Fruit fly (Drosophila melanogaster) whole organism, embryonic: ENCODE data around the gene CG6685.

Experiments used
- CG10267 ChIP-seq: fragments of 200-800 bp; sonication (Bioruptor generic); optimal IDR thresholded peaks from 2 replicates; lab custom pipeline; 2018; ENCODE audit warnings: missing biosample characterization, mild to moderate bottlenecking, missing genetic modification characterization, moderate library complexity
- CG11560 ChIP-seq: fragments of 200-800 bp; sonication (Bioruptor generic); IDR thresholded peaks from 3 replicates; pipeline ENCODE4 v1.3.6; 2022; ENCODE audit warnings: missing biosample characterization, missing genetic modification characterization
- CG12236 ChIP-seq: fragments of 200-800 bp; sonication (Bioruptor generic); optimal IDR thresholded peaks from 2 replicates; lab custom pipeline; 2016; ENCODE audit warnings: missing biosample characterization, missing genetic modification characterization
- CG12391 ChIP-seq: fragments of 200-800 bp; sonication (Bioruptor generic); optimal IDR thresholded peaks from 3 replicates; lab custom pipeline; 2018; ENCODE audit warnings: missing biosample characterization, mild to moderate bottlenecking, missing genetic modification characterization, moderate library complexity
- CG12769 ChIP-seq: fragments of 200-800 bp; sonication (Bioruptor generic); optimal IDR thresholded peaks from 2 replicates; lab custom pipeline; 2019; ENCODE audit warnings: missing biosample characterization, mild to moderate bottlenecking, missing genetic modification characterization, moderate library complexity
- CG13287 ChIP-seq: fragments of 200-800 bp; sonication (Bioruptor generic); IDR thresholded peaks from 2 replicates; pipeline ENCODE4 v1.3.6; 2022; ENCODE audit warnings: missing biosample characterization, missing genetic modification characterization; ENCODE audit not compliant: partially characterized antibody
- CG15514 ChIP-seq: fragments of 200-800 bp; sonication (Bioruptor generic); optimal IDR thresholded peaks from 3 replicates; lab custom pipeline; 2017; ENCODE audit warnings: missing biosample characterization, missing genetic modification characterization, mild to moderate bottlenecking, moderate library complexity, missing genetic modification reagents
- CG16779 ChIP-seq: fragments of 200-800 bp; sonication (Bioruptor generic); IDR thresholded peaks from 2 replicates; pipeline ENCODE4 v1.3.6; 2022; ENCODE audit warnings: missing biosample characterization, missing genetic modification characterization
- CG2199 ChIP-seq: fragments of 200-800 bp; sonication (Bioruptor generic); IDR thresholded peaks from 3 replicates; pipeline ENCODE4 v1.3.6; 2022; ENCODE audit warnings: missing biosample characterization, missing genetic modification characterization
- CG31388 ChIP-seq: fragments of 200-800 bp; sonication (Bioruptor generic); optimal IDR thresholded peaks from 2 replicates; lab custom pipeline; 2016; ENCODE audit warnings: missing biosample characterization, missing genetic modification characterization
- CG3163 ChIP-seq: fragments of 200-800 bp; sonication (Bioruptor generic); optimal IDR thresholded peaks from 3 replicates; lab custom pipeline; 2016; ENCODE audit warnings: missing biosample characterization, missing genetic modification characterization
- CG3281 ChIP-seq: fragments of 200-800 bp; sonication (Bioruptor generic); optimal IDR thresholded peaks from 3 replicates; lab custom pipeline; 2017; ENCODE audit warnings: missing biosample characterization, mild to moderate bottlenecking, missing genetic modification characterization
- CG34224 ChIP-seq: fragments of 200-800 bp; sonication (Bioruptor generic); IDR thresholded peaks from 3 replicates; pipeline ENCODE4 v1.3.6; 2022; ENCODE audit warnings: missing biosample characterization, missing genetic modification characterization; ENCODE audit not compliant: partially characterized antibody
- CG3838 ChIP-seq: fragments of 200-800 bp; sonication (Bioruptor generic); optimal IDR thresholded peaks from 3 replicates; lab custom pipeline; 2016; ENCODE audit warnings: missing biosample characterization, missing genetic modification characterization
- CG4707 ChIP-seq: fragments of 200-800 bp; sonication (Bioruptor generic); optimal IDR thresholded peaks from 2 replicates; lab custom pipeline; 2018; ENCODE audit warnings: missing biosample characterization, mild to moderate bottlenecking, missing genetic modification characterization, moderate library complexity
- CG6683 ChIP-seq: fragments of 200-800 bp; sonication (Bioruptor generic); optimal IDR thresholded peaks from 2 replicates; lab custom pipeline; 2017; ENCODE audit warnings: missing biosample characterization, mild to moderate bottlenecking, missing genetic modification characterization, missing genetic modification reagents
- CG9437 ChIP-seq: fragments of 200-800 bp; sonication (Bioruptor generic); optimal IDR thresholded peaks from 2 replicates; lab custom pipeline; 2018; ENCODE audit warnings: missing biosample characterization, mild to moderate bottlenecking, missing genetic modification characterization
- CG9609 ChIP-seq: fragments of 200-800 bp; sonication (Bioruptor generic); optimal IDR thresholded peaks from 3 replicates; lab custom pipeline; 2016; ENCODE audit warnings: missing biosample characterization, missing genetic modification characterization
- CG9876 ChIP-seq: fragments of 200-800 bp; sonication (Bioruptor generic); optimal IDR thresholded peaks from 2 replicates; lab custom pipeline; 2016; ENCODE audit warnings: missing biosample characterization, missing genetic modification characterization
- Deaf1 ChIP-seq: fragments of 200-800 bp; optimal IDR thresholded peaks from 3 replicates; lab custom pipeline; 2019; ENCODE audit warnings: missing biosample characterization, mild to moderate bottlenecking, missing genetic modification characterization, moderate library complexity
- E2f2 ChIP-seq: fragments of 200-800 bp; sonication (Bioruptor generic); IDR thresholded peaks from 2 replicates; pipeline ENCODE4 v1.3.6; 2022; ENCODE audit warnings: missing biosample characterization, missing genetic modification characterization
- Fer1 ChIP-seq: fragments of 200-800 bp; sonication (Bioruptor generic); optimal IDR thresholded peaks from 2 replicates; lab custom pipeline; 2017; ENCODE audit warnings: missing biosample characterization, mild to moderate bottlenecking, missing genetic modification characterization
- H2.0 ChIP-seq: fragments of 200-800 bp; sonication (Bioruptor generic); IDR thresholded peaks from 2 replicates; pipeline ENCODE4 v1.3.6; 2022; ENCODE audit warnings: missing biosample characterization, missing genetic modification characterization
- Myb ChIP-seq: fragments of 200-800 bp; sonication (Bioruptor generic); optimal IDR thresholded peaks from 2 replicates; lab custom pipeline; 2016; ENCODE audit warnings: missing biosample characterization, missing genetic modification characterization
- Oli ChIP-seq: fragments of 200-800 bp; sonication (Bioruptor generic); optimal IDR thresholded peaks from 2 replicates; lab custom pipeline; 2018; ENCODE audit warnings: missing biosample characterization, mild to moderate bottlenecking, missing genetic modification characterization, moderate library complexity
- Side ChIP-seq: fragments of 200-800 bp; sonication (Bioruptor generic); optimal IDR thresholded peaks from 2 replicates; lab custom pipeline; 2016; ENCODE audit warnings: missing biosample characterization, missing genetic modification characterization
- Sox102F ChIP-seq: fragments of 200-800 bp; sonication (Bioruptor generic); optimal IDR thresholded peaks from 2 replicates; lab custom pipeline; 2018; ENCODE audit warnings: missing biosample characterization, mild to moderate bottlenecking, missing genetic modification characterization, moderate library complexity
- Vsx1 ChIP-seq: fragments of 200-800 bp; sonication (Bioruptor generic); optimal IDR thresholded peaks from 2 replicates; lab custom pipeline; 2017; ENCODE audit warnings: missing biosample characterization, mild to moderate bottlenecking, missing genetic modification characterization, missing genetic modification reagents
- crp ChIP-seq, 2 experiments: fragments of 200-800 bp; sonication (Bioruptor generic); optimal IDR thresholded peaks; 2 replicates in 1 of 2; 3 replicates in 1 of 2; lab custom pipeline; 2017; ENCODE audit warnings: missing biosample characterization in 2 of 2, missing genetic modification characterization in 2 of 2, mild to moderate bottlenecking in 1 of 2, moderate library complexity in 1 of 2
- eve ChIP-seq, 2 experiments: fragments of >200 bp; optimal IDR thresholded peaks; 2 replicates each; lab custom pipeline; 2017; ENCODE audit warnings: missing biosample characterization in 2 of 2, missing genetic modification characterization in 2 of 2
- fu2 ChIP-seq: fragments of 200-800 bp; sonication (Bioruptor generic); optimal IDR thresholded peaks from 2 replicates; lab custom pipeline; 2016; ENCODE audit warnings: missing biosample characterization, missing genetic modification characterization
- gce ChIP-seq: fragments of 200-800 bp; sonication (Bioruptor generic); IDR thresholded peaks from 3 replicates; pipeline ENCODE4 v1.3.6; 2022; ENCODE audit warnings: missing biosample characterization, missing genetic modification characterization
- ind ChIP-seq: fragments of 200-800 bp; sonication (Bioruptor generic); optimal IDR thresholded peaks from 3 replicates; lab custom pipeline; 2016; ENCODE audit warnings: missing biosample characterization, missing genetic modification characterization
- jigr1 ChIP-seq: fragments of 200-800 bp; sonication (Bioruptor generic); IDR thresholded peaks from 3 replicates; pipeline ENCODE4 v1.3.6; 2022; ENCODE audit warnings: missing biosample characterization, missing genetic modification characterization
- jumu ChIP-seq: fragments of 200-800 bp; sonication (Bioruptor generic); optimal IDR thresholded peaks from 3 replicates; lab custom pipeline; 2016; ENCODE audit warnings: missing biosample characterization, missing genetic modification characterization
- klu ChIP-seq: fragments of 200-800 bp; sonication (Bioruptor generic); IDR thresholded peaks from 2 replicates; pipeline ENCODE4 v1.3.6; 2022; ENCODE audit warnings: missing biosample characterization, missing genetic modification characterization
- lab ChIP-seq: fragments of 200-800 bp; sonication (Bioruptor generic); optimal IDR thresholded peaks from 3 replicates; lab custom pipeline; 2017; ENCODE audit warnings: missing biosample characterization, missing genetic modification characterization, mild to moderate bottlenecking, moderate library complexity, missing genetic modification reagents
- maf-S ChIP-seq: fragments of 200-800 bp; sonication (Bioruptor generic); optimal IDR thresholded peaks from 2 replicates; lab custom pipeline; 2016; ENCODE audit warnings: missing biosample characterization, missing genetic modification characterization
- nerfin-2 ChIP-seq: fragments of 200-800 bp; sonication (Bioruptor generic); IDR thresholded peaks from 2 replicates; pipeline ENCODE4 v1.3.6; 2022; ENCODE audit warnings: missing biosample characterization, missing genetic modification characterization; ENCODE audit not compliant: partially characterized antibody
- peb ChIP-seq: fragments of 200-800 bp; sonication (Bioruptor generic); IDR thresholded peaks from 2 replicates; pipeline ENCODE4 v1.3.6; 2022; ENCODE audit warnings: missing biosample characterization, missing genetic modification characterization
- prd ChIP-seq, 3 experiments: fragments of >200 bp in 2 of 3; fragments of 200-800 bp in 1 of 3; sonication (Bioruptor generic) in 1 of 3; optimal IDR thresholded peaks in 2 of 3; IDR thresholded peaks in 1 of 3; 2 replicates in 2 of 3; 3 replicates in 1 of 3; pipeline versions ENCODE4 v1.3.6 to Lab custom; 2017 to 2022; ENCODE audit warnings: missing biosample characterization in 1 of 3, missing genetic modification characterization in 1 of 3
- psq ChIP-seq: fragments of 200-800 bp; sonication (Bioruptor generic); optimal IDR thresholded peaks from 2 replicates; lab custom pipeline; 2017; ENCODE audit warnings: missing biosample characterization, missing genetic modification characterization
- pum ChIP-seq: fragments of 200-800 bp; sonication (Bioruptor generic); optimal IDR thresholded peaks from 2 replicates; lab custom pipeline; 2016; ENCODE audit warnings: missing biosample characterization, missing genetic modification characterization
- pzg ChIP-seq: fragments of 200-800 bp; sonication (Bioruptor generic); optimal IDR thresholded peaks from 3 replicates; lab custom pipeline; 2018; ENCODE audit warnings: missing biosample characterization, mild to moderate bottlenecking, missing genetic modification characterization, moderate library complexity
- row ChIP-seq: fragments of 200-800 bp; sonication (Bioruptor generic); IDR thresholded peaks from 3 replicates; pipeline ENCODE4 v1.3.6; 2022; ENCODE audit warnings: missing biosample characterization, missing genetic modification characterization
- sug ChIP-seq: fragments of 200-800 bp; optimal IDR thresholded peaks from 2 replicates; lab custom pipeline; 2019; ENCODE audit warnings: missing biosample characterization, mild to moderate bottlenecking, missing genetic modification characterization, moderate library complexity
- unc-4 ChIP-seq: fragments of 200-800 bp; sonication (Bioruptor generic); IDR thresholded peaks from 2 replicates; pipeline ENCODE4 v1.3.6; 2022; ENCODE audit warnings: missing biosample characterization, missing genetic modification characterization; ENCODE audit not compliant: partially characterized antibody

CG6685 gene

DNA sequence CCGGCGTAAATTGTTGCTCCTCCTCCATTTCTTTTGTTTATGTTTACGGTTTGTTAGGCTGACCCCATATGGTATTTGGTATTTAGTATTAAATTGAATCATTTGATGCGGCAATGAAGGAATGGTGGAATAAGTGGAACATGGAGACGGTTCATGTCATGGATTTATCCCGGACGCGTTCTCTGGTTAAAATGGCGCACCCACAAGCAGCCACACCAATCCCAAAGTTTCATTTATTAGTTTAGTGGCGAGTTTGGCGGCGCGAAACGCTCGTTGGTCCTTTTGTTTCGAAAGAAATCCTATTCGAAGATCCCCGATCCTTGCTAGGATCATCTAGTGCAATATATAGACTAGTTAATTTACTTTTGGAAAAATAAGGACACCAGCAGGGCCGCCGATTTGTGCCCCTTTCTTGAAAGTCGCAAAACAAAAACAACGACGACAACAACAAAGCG lies at the start of gene CG6685, which contains the start of gene Dronc (continued):
- TF ChIP-seq CG3838 (GFP tag; lab: Kevin White, UChicago), result no peak

DNA sequence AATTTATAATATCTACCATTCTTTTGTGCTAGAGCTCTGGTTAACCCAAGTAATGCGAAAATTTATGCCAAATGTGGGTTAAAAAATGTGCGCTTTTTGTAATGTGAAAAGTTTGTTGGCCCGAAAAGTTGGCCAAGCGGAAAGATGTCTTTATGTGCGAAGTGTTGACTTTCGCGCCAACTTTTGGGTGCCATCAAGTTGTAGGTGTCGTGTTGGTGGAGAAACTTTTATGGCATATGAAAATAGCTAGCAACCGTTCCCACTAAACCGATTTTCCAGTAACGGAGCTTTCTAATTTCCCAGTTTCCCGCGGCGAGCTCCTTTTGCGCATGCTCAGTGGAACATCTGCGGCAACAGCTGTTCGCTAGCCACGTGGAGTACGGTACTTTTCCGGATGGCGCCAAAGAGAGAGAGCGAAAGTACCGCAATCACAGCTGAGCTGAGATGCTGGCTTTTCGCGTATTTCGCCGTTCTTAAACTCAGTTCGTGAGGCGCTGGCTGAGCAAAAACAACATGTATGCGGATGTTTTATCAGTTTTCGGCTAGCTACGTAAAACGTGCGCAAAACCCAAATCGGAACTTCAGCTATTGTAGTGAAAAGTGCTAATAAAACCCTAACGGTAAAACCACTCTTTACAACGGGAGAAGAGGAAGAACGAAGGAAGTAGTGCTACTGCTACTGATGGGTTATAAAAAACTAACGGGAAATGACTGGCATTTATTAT lies 6.2 kb upstream of the CG6685 start, which contains the start of gene dpr6:
Gene dpr6, plus strand, starts transcription at position 480 of the 725 bp plus-strand sequence.
- TF ChIP-seq psq (GFP tag; lab: Kevin White, UChicago) (no peak), CG12769 (tag; lab: Kevin White, UChicago) (no peak), Deaf1 (tag; lab: Kevin White, UChicago) (peak; percentile 46), CG2199 (no peak), Oli (no peak), Vsx1 (GFP tag; lab: Kevin White, UChicago) (no peak), CG4707 (GFP tag; lab: Kevin White, UChicago) (no peak), CG13287 (GFP tag; lab: Robert Waterston, UW) (0 out of 2 replicates have a peak, but pooled peaks have one; percentile 13), prd (optimal IDR thresholded peaks at IDR 0.05; lab: Kevin White, UChicago) (no peak), prd (GFP tag; IDR thresholded peaks at IDR 0.05; lab: Robert Waterston, UW) (no peak), CG3281 (no peak), CG34224 (0 out of 3 replicates have a peak, but pooled peaks have one; percentile 21), lab (GFP tag; lab: Kevin White, UChicago) (no peak), gce (GFP tag; lab: Robert Waterston, UW) (no peak), CG9437 (GFP tag; lab: Kevin White, UChicago) (peak; percentile 8), CG6683 (GFP tag; lab: Kevin White, UChicago) (no peak), Side (no peak), eve (GFP tag; optimal IDR thresholded peaks at IDR 0.05; lab: Kevin White, UChicago) (peak in 1 of 2 experiments; percentile 0), ind (no peak), CG9876 (GFP tag; lab: Kevin White, UChicago) (no peak), Sox102F (GFP tag; lab: Kevin White, UChicago) (peak; percentile 6), CG3163 (GFP tag; lab: Kevin White, UChicago) (no peak), Myb (no peak), E2f2 (GFP tag; lab: Robert Waterston, UW) (peak; percentile 68), klu (GFP tag; lab: Robert Waterston, UW) (no peak), CG15514 (GFP tag; lab: Kevin White, UChicago) (peak; percentile 19), jumu (GFP tag; lab: Kevin White, UChicago) (no peak), CG16779 (GFP tag; lab: Robert Waterston, UW) (no peak), fu2 (GFP tag; lab: Kevin White, UChicago) (no peak), CG9609 (GFP tag; lab: Kevin White, UChicago) (no peak), nerfin-2 (no peak), maf-S (GFP tag; lab: Kevin White, UChicago) (no peak), pum (GFP tag; lab: Kevin White, UChicago) (no peak), unc-4 (GFP tag; lab: Robert Waterston, UW) (no peak), CG10267 (tag; lab: Kevin White, UChicago) (no peak), Fer1 (GFP tag; lab: Kevin White, UChicago) (peak; percentile 12), sug (no peak), CG31388 (no peak), pzg (no peak), crp (GFP tag; optimal IDR thresholded peaks at IDR 0.05; lab: Kevin White, UChicago) (peak in 1 of 2 experiments; percentile 75), H2.0 (GFP tag; lab: Robert Waterston, UW) (no peak), CG11560 (tag; lab: Robert Waterston, UW) (no peak), CG12391 (tag; lab: Kevin White, UChicago) (no peak), row (GFP tag; lab: Robert Waterston, UW) (no peak), CG12236 (GFP tag; lab: Kevin White, UChicago) (no peak), peb (GFP tag; lab: Robert Waterston, UW) (no peak), jigr1 (GFP tag; lab: Robert Waterston, UW) (no peak)
